Fruit fly (Drosophila melanogaster) whole organism, embryonic: ENCODE results near the gene CG43680.

Source experiments
- CG10209 ChIP-seq: fragments of 200-800 bp; sonication (Bioruptor generic); optimal IDR thresholded peaks from 3 replicates; lab custom pipeline; 2017; ENCODE audit warnings: missing biosample characterization, mild to moderate bottlenecking, missing genetic modification characterization, missing genetic modification reagents
- CG11560 ChIP-seq: fragments of 200-800 bp; sonication (Bioruptor generic); IDR thresholded peaks from 3 replicates; pipeline ENCODE4 v1.3.6; 2022; ENCODE audit warnings: missing biosample characterization, missing genetic modification characterization
- CG12104 ChIP-seq: fragments of 200-800 bp; sonication (Bioruptor generic); optimal IDR thresholded peaks from 3 replicates; lab custom pipeline; 2016; ENCODE audit warnings: missing biosample characterization, missing genetic modification characterization
- CG12659 ChIP-seq: fragments of 200-800 bp; sonication (Bioruptor generic); optimal IDR thresholded peaks from 3 replicates; lab custom pipeline; 2017; ENCODE audit warnings: mild to moderate bottlenecking, missing biosample characterization, missing genetic modification reagents, missing genetic modification characterization
- CG13123 ChIP-seq: fragments of 200-800 bp; sonication (Bioruptor generic); optimal IDR thresholded peaks from 2 replicates; lab custom pipeline; 2016; ENCODE audit warnings: missing biosample characterization, missing genetic modification characterization
- CG13775 ChIP-seq: fragments of 200-800 bp; sonication (Bioruptor generic); optimal IDR thresholded peaks from 3 replicates; lab custom pipeline; 2017; ENCODE audit warnings: missing biosample characterization, mild to moderate bottlenecking, missing genetic modification characterization
- CG14667 ChIP-seq: fragments of 200-800 bp; sonication (Bioruptor generic); IDR thresholded peaks from 2 replicates; pipeline ENCODE4 v1.3.6; 2022; ENCODE audit warnings: missing biosample characterization, missing genetic modification characterization
- CG15479 ChIP-seq: fragments of 200-800 bp; sonication (Bioruptor generic); optimal IDR thresholded peaks from 3 replicates; lab custom pipeline; 2019; ENCODE audit warnings: missing biosample characterization, mild to moderate bottlenecking, missing genetic modification characterization, moderate library complexity
- CG1603 ChIP-seq: fragments of 200-800 bp; sonication (Bioruptor generic); optimal IDR thresholded peaks from 2 replicates; lab custom pipeline; 2019; ENCODE audit warnings: missing biosample characterization, mild to moderate bottlenecking, missing genetic modification characterization, moderate library complexity
- CG16815 ChIP-seq: fragments of 200-800 bp; sonication (Bioruptor generic); optimal IDR thresholded peaks from 3 replicates; lab custom pipeline; 2017; ENCODE audit warnings: missing biosample characterization, mild to moderate bottlenecking, missing genetic modification characterization
- CG16863 ChIP-seq: fragments of 200-800 bp; sonication (Bioruptor generic); optimal IDR thresholded peaks from 3 replicates; lab custom pipeline; 2016; ENCODE audit warnings: missing biosample characterization, missing genetic modification characterization
- CG17802 ChIP-seq: fragments of 200-800 bp; sonication (Bioruptor generic); optimal IDR thresholded peaks from 2 replicates; lab custom pipeline; 2018; ENCODE audit warnings: missing biosample characterization, mild to moderate bottlenecking, missing genetic modification characterization, moderate library complexity
- CG18476 ChIP-seq: fragments of 200-800 bp; sonication (Bioruptor generic); optimal IDR thresholded peaks from 2 replicates; lab custom pipeline; 2016; ENCODE audit warnings: missing biosample characterization, mild to moderate bottlenecking, missing genetic modification characterization
- CG30403 ChIP-seq: fragments of 200-800 bp; sonication (Bioruptor generic); optimal IDR thresholded peaks from 3 replicates; lab custom pipeline; 2016; ENCODE audit warnings: missing biosample characterization, missing genetic modification characterization
- CG3281 ChIP-seq: fragments of 200-800 bp; sonication (Bioruptor generic); optimal IDR thresholded peaks from 3 replicates; lab custom pipeline; 2017; ENCODE audit warnings: missing biosample characterization, mild to moderate bottlenecking, missing genetic modification characterization
- CG33213 ChIP-seq: fragments of 200-800 bp; sonication (Bioruptor generic); optimal IDR thresholded peaks from 3 replicates; lab custom pipeline; 2016; ENCODE audit warnings: missing biosample characterization, missing genetic modification characterization
- CG4360 ChIP-seq: fragments of 200-800 bp; sonication (Bioruptor generic); IDR thresholded peaks from 2 replicates; pipeline ENCODE4 v1.3.6; 2022; ENCODE audit warnings: missing biosample characterization, missing genetic modification characterization
- CG4404 ChIP-seq: fragments of 200-800 bp; sonication (Bioruptor generic); IDR thresholded peaks from 2 replicates; pipeline ENCODE4 v1.3.6; 2022; ENCODE audit warnings: missing biosample characterization, missing genetic modification characterization
- CG4617 ChIP-seq: fragments of 200-800 bp; sonication (Bioruptor generic); optimal IDR thresholded peaks from 3 replicates; lab custom pipeline; 2016; ENCODE audit warnings: missing biosample characterization, missing genetic modification characterization, borderline replicate concordance
- CG4820 ChIP-seq: fragments of 200-800 bp; sonication (Bioruptor generic); optimal IDR thresholded peaks from 3 replicates; lab custom pipeline; 2016; ENCODE audit warnings: missing biosample characterization, missing genetic modification characterization
- CG6254 ChIP-seq: fragments of 200-800 bp; sonication (Bioruptor generic); optimal IDR thresholded peaks from 3 replicates; lab custom pipeline; 2017; ENCODE audit warnings: mild to moderate bottlenecking, missing biosample characterization, missing genetic modification reagents, missing genetic modification characterization
- CG7372 ChIP-seq: fragments of 200-800 bp; sonication (Bioruptor generic); IDR thresholded peaks from 2 replicates; pipeline ENCODE4 v1.3.6; 2022; ENCODE audit warnings: missing biosample characterization, missing genetic modification characterization
- D19A ChIP-seq: fragments of 200-800 bp; optimal IDR thresholded peaks from 3 replicates; lab custom pipeline; 2019; ENCODE audit warnings: missing biosample characterization, mild to moderate bottlenecking, missing genetic modification characterization, moderate library complexity
- Elba2 ChIP-seq: fragments of 200-800 bp; sonication (Bioruptor generic); optimal IDR thresholded peaks from 3 replicates; lab custom pipeline; 2016; ENCODE audit warnings: missing biosample characterization, missing genetic modification characterization
- HLHmδ ChIP-seq: fragments of 200-800 bp; sonication (Bioruptor generic); optimal IDR thresholded peaks from 2 replicates; lab custom pipeline; 2018; ENCODE audit warnings: missing biosample characterization, mild to moderate bottlenecking, missing genetic modification characterization, moderate library complexity
- Max ChIP-seq: fragments of 200-800 bp; sonication (Bioruptor generic); optimal IDR thresholded peaks from 2 replicates; lab custom pipeline; 2016; ENCODE audit warnings: missing biosample characterization, mild to moderate bottlenecking, missing genetic modification characterization
- Med ChIP-seq: fragments of 200-800 bp; sonication (Bioruptor generic); peaks from one replicate; lab custom pipeline; 2016; ENCODE audit warnings: missing biosample characterization, missing genetic modification characterization, mild to moderate bottlenecking, inconsistent platforms, moderate library complexity
- Meics ChIP-seq: fragments of 200-800 bp; sonication (Bioruptor generic); optimal IDR thresholded peaks from 2 replicates; lab custom pipeline; 2017; ENCODE audit warnings: missing biosample characterization, mild to moderate bottlenecking, missing genetic modification characterization
- Mes4 ChIP-seq: fragments of 200-800 bp; sonication (Bioruptor generic); optimal IDR thresholded peaks from 2 replicates; lab custom pipeline; 2016; ENCODE audit warnings: missing biosample characterization, missing genetic modification characterization
- Spps ChIP-seq: fragments of 200-800 bp; sonication (Bioruptor generic); optimal IDR thresholded peaks from 2 replicates; lab custom pipeline; 2018; ENCODE audit warnings: missing biosample characterization, mild to moderate bottlenecking, missing genetic modification characterization
- Sry-δ ChIP-seq: fragments of 200-800 bp; sonication (Bioruptor generic); optimal IDR thresholded peaks from 2 replicates; lab custom pipeline; 2016; ENCODE audit warnings: missing biosample characterization, missing genetic modification characterization
- Ssrp ChIP-seq: fragments of 200-800 bp; sonication (Bioruptor generic); optimal IDR thresholded peaks from 2 replicates; lab custom pipeline; 2018; ENCODE audit warnings: missing biosample characterization, mild to moderate bottlenecking, missing genetic modification characterization, moderate library complexity
- abd-A ChIP-seq: fragments of 200-800 bp; sonication (Bioruptor generic); optimal IDR thresholded peaks from 3 replicates; lab custom pipeline; 2019; ENCODE audit warnings: missing biosample characterization, mild to moderate bottlenecking, missing genetic modification characterization, moderate library complexity
- ac ChIP-seq: fragments of 200-800 bp; sonication (Bioruptor generic); optimal IDR thresholded peaks from 3 replicates; lab custom pipeline; 2017; ENCODE audit warnings: missing biosample characterization, mild to moderate bottlenecking, missing genetic modification characterization
- ap ChIP-seq: fragments of 200-800 bp; sonication (Bioruptor generic); IDR thresholded peaks from 2 replicates; pipeline ENCODE4 v1.3.6; 2022; ENCODE audit warnings: missing biosample characterization, missing genetic modification characterization
- ato ChIP-seq: fragments of 200-800 bp; sonication (Bioruptor generic); IDR thresholded peaks from 2 replicates; pipeline ENCODE4 v1.3.6; 2022; ENCODE audit warnings: missing biosample characterization, missing genetic modification characterization; ENCODE audit not compliant: partially characterized antibody
- btn ChIP-seq: fragments of 200-800 bp; sonication (Bioruptor generic); optimal IDR thresholded peaks from 2 replicates; lab custom pipeline; 2016; ENCODE audit warnings: missing biosample characterization, missing genetic modification characterization
- chm ChIP-seq: fragments of 200-800 bp; sonication (Bioruptor generic); IDR thresholded peaks from 2 replicates; pipeline ENCODE4 v1.3.6; 2022; ENCODE audit warnings: missing biosample characterization, missing genetic modification characterization
- danr ChIP-seq: fragments of 200-800 bp; sonication (Bioruptor generic); IDR thresholded peaks from 2 replicates; pipeline ENCODE4 v1.3.6; 2022; ENCODE audit warnings: missing biosample characterization, missing genetic modification characterization
- emc ChIP-seq: fragments of 200-800 bp; sonication (Bioruptor generic); optimal IDR thresholded peaks from 2 replicates; lab custom pipeline; 2016; ENCODE audit warnings: missing biosample characterization, missing genetic modification characterization
- gro ChIP-seq: fragments of 200-800 bp; sonication (Bioruptor generic); optimal IDR thresholded peaks from 2 replicates; lab custom pipeline; 2016; ENCODE audit warnings: missing biosample characterization, missing genetic modification characterization
- gsb-n ChIP-seq: fragments of 200-800 bp; sonication (Bioruptor generic); optimal IDR thresholded peaks from 3 replicates; lab custom pipeline; 2018; ENCODE audit warnings: missing biosample characterization, mild to moderate bottlenecking, missing genetic modification characterization
- hbn ChIP-seq: fragments of 200-800 bp; sonication (Bioruptor generic); IDR thresholded peaks from 2 replicates; pipeline ENCODE4 v1.3.6; 2022; ENCODE audit warnings: missing biosample characterization, missing genetic modification characterization; ENCODE audit not compliant: partially characterized antibody
- ind ChIP-seq: fragments of 200-800 bp; sonication (Bioruptor generic); optimal IDR thresholded peaks from 3 replicates; lab custom pipeline; 2016; ENCODE audit warnings: missing biosample characterization, missing genetic modification characterization
- mam ChIP-seq: fragments of 200-800 bp; sonication (Bioruptor generic); optimal IDR thresholded peaks from 3 replicates; lab custom pipeline; 2016; ENCODE audit warnings: missing biosample characterization, missing genetic modification characterization
- pho ChIP-seq: fragments of 200-800 bp; sonication (Bioruptor generic); optimal IDR thresholded peaks from 2 replicates; lab custom pipeline; 2016; ENCODE audit warnings: missing biosample characterization, missing genetic modification characterization
- sima ChIP-seq: fragments of 200-800 bp; sonication (Bioruptor generic); optimal IDR thresholded peaks from 2 replicates; lab custom pipeline; 2016; ENCODE audit warnings: missing biosample characterization, missing genetic modification characterization
- sob ChIP-seq: fragments of 200-800 bp; sonication (Bioruptor generic); IDR thresholded peaks from 2 replicates; pipeline ENCODE4 v1.3.6; 2022; ENCODE audit warnings: missing biosample characterization, missing genetic modification characterization
- vnd ChIP-seq: fragments of 200-800 bp; sonication (Bioruptor generic); IDR thresholded peaks from 3 replicates; pipeline ENCODE4 v1.3.6; 2022; ENCODE audit warnings: missing biosample characterization, missing genetic modification characterization; ENCODE audit not compliant: partially characterized antibody
- wor ChIP-seq: fragments of 200-800 bp; sonication (Bioruptor generic); IDR thresholded peaks from 2 replicates; pipeline ENCODE4 v1.3.6; 2022; ENCODE audit warnings: missing biosample characterization, missing genetic modification characterization

The CG43680 gene

DNA sequence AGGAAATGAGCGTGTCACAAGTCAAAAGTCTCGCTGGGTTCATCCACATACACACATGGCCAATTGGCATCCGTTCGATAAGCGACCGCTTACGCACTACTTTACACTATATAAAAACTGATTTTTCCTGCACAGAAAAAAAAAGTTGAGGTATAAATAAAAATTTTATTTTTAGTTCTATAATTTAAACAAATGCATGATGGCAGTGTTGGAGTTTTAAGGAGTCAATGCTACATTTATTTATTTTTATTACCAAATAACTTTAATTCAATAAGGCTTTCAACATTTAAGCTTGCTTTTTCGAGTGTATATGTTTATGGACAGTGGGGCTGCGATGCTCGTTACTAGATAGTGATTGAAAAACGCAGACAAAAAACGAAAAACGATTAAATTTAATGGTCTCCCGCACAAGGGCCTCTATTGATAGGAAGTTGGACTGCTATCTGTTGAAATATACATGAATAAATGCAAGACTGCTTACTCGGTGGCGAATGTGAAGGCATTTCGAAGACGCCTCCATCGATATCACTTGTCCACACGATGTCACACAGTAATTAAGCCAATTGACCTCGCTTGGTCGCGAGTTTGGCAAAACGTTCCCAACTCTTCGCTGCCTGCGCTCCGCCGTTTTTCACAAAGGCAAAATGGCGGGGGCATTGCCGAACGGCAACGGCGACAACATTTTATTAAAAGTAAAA is 41.4 kb downstream of the CG43680 start (continued):
- TF ChIP-seq gro (GFP tag; lab: Kevin White, UChicago) (no peak), danr (GFP tag; lab: Robert Waterston, UW) (peak; percentile 39; the same call in 1 of the 2 replicates), CG14667 (GFP tag; lab: Robert Waterston, UW) (peak; percentile 39; the same call in 1 of the 2 replicates), CG18476 (GFP tag; lab: Kevin White, UChicago) (peak; percentile 38), wor (peak; percentile 61), abd-A (tag; lab: Kevin White, UChicago) (no peak), btn (GFP tag; lab: Kevin White, UChicago) (no peak), CG30403 (peak; percentile 81), CG11560 (tag; lab: Robert Waterston, UW) (0 out of 3 replicates have a peak, but pooled peaks have one; percentile 13), Mes4 (GFP tag; lab: Kevin White, UChicago) (no peak), D19A (peak; percentile 72), CG13775 (peak; percentile 62), CG4360 (GFP tag; lab: Robert Waterston, UW) (no peak), ato (no peak), CG4404 (GFP tag; lab: Robert Waterston, UW) (peak; percentile 50), gsb-n (peak; percentile 82), ap (GFP tag; lab: Robert Waterston, UW) (peak; percentile 56; the same call in 1 of the 2 replicates), CG12104 (peak; percentile 55), Max (peak; percentile 69), emc (GFP tag; lab: Kevin White, UChicago) (no peak), CG3281 (GFP tag; lab: Kevin White, UChicago) (peak; percentile 56), Med (GFP tag; lab: Kevin White, UChicago) (peak; percentile 82), Elba2 (no peak), hbn (no peak), CG7372 (GFP tag; lab: Robert Waterston, UW) (no peak), CG16863 (GFP tag; lab: Kevin White, UChicago) (peak; percentile 29), Ssrp (tag; lab: Kevin White, UChicago) (peak; percentile 80), HLHmδ (GFP tag; lab: Kevin White, UChicago) (no peak), CG10209 (GFP tag; lab: Kevin White, UChicago) (peak; percentile 45), CG6254 (peak; percentile 49), mam (peak; percentile 5), Sry-δ (GFP tag; lab: Kevin White, UChicago) (no peak), CG17802 (peak; percentile 22), CG15479 (no peak), chm (GFP tag; lab: Robert Waterston, UW) (peak; percentile 65; the same call in 1 of the 2 replicates), ac (GFP tag; lab: Kevin White, UChicago) (no peak), CG12659 (peak; percentile 64), CG13123 (GFP tag; lab: Kevin White, UChicago) (peak; percentile 13), CG16815 (GFP tag; lab: Kevin White, UChicago) (peak; percentile 41), CG4617 (GFP tag; lab: Kevin White, UChicago) (peak; percentile 18), Meics (peak; percentile 74), CG1603 (peak; percentile 37), CG4820 (peak; percentile 75), sima (GFP tag; lab: Kevin White, UChicago) (no peak), ind (GFP tag; lab: Kevin White, UChicago) (peak; percentile 66), pho (no peak), CG33213 (GFP tag; lab: Kevin White, UChicago) (no peak), sob (GFP tag; lab: Robert Waterston, UW) (peak; percentile 80), Spps (tag; lab: Kevin White, UChicago) (peak; percentile 76), vnd (GFP tag; lab: Robert Waterston, UW) (no peak)
